Worm (Caenorhabditis elegans): ENCODE data around the gene nhr-80.

ce11 chrIII:39516-39915 is 24.8 kb upstream of the nhr-80 start:
- TF ChIP-seq ceh-9 (tag; optimal IDR thresholded peaks at IDR 0.05) (no peak), egl-27 (tag; optimal IDR thresholded peaks at IDR 0.05) (no peak), unc-62 (GFP tag; optimal IDR thresholded peaks at IDR 0.05) (no peak), ceh-28 (tag; optimal IDR thresholded peaks at IDR 0.05) (no peak)

Data from whole organism, L3 larva.